Worm (Caenorhabditis elegans) whole organism, midembryonic: ENCODE measurements around the gene lgc-9.

ENCODE experiments used
- T22C8.4 ChIP-seq: fragments of 200-800 bp; sonication (Bioruptor generic); IDR thresholded peaks from 2 replicates; pipeline ENCODE4 v1.3.6; 2022; ENCODE audit warnings: missing genetic modification characterization, missing compliant biosample characterization
- cog-1 ChIP-seq: sonication (generic microtip); optimal IDR thresholded peaks from 2 replicates; lab custom pipeline; 2016; ENCODE audit warnings: missing genetic modification characterization, missing compliant biosample characterization
- flt-1 ChIP-seq: fragments of 200-800 bp; sonication (Bioruptor generic); IDR thresholded peaks from 2 replicates; pipeline ENCODE4 v1.3.6; 2022; ENCODE audit warnings: missing genetic modification characterization, missing compliant biosample characterization
- klf-2 ChIP-seq: fragments of 200-800 bp; sonication (Bioruptor generic); conservative IDR thresholded peaks from 2 replicates; pipeline ENCODE4 v1.3.6; 2022; ENCODE audit warnings: missing genetic modification reagents, missing genetic modification characterization, missing compliant biosample characterization
- med-1 ChIP-seq: sonication (generic microtip); optimal IDR thresholded peaks from 2 replicates; lab custom pipeline; 2017; ENCODE audit warnings: missing genetic modification characterization, mild to moderate bottlenecking, missing compliant biosample characterization, antibody characterized with exemption, missing genetic modification reagents; ENCODE audit not compliant: insufficient read depth
- ref-1 ChIP-seq: fragments of 200-800 bp; sonication (Bioruptor generic); conservative IDR thresholded peaks from 2 replicates; pipeline ENCODE4 v1.3.6; 2022; ENCODE audit warnings: missing genetic modification reagents, missing genetic modification characterization, missing compliant biosample characterization
- tab-1 ChIP-seq: fragments of 200-800 bp; sonication (Bioruptor generic); IDR thresholded peaks from 2 replicates; pipeline ENCODE4 v1.3.6; 2022; ENCODE audit warnings: missing genetic modification characterization, missing compliant biosample characterization
- ztf-23 ChIP-seq: fragments of 200-800 bp; sonication (Bioruptor generic); IDR thresholded peaks from 2 replicates; pipeline ENCODE4 v1.3.6; 2022; ENCODE audit warnings: missing genetic modification reagents, missing genetic modification characterization, missing compliant biosample characterization
- ztf-29 ChIP-seq: fragments of 200-800 bp; sonication (Bioruptor generic); IDR thresholded peaks from 2 replicates; pipeline ENCODE4 v1.3.6; 2022; ENCODE audit warnings: missing genetic modification reagents, missing genetic modification characterization, missing compliant biosample characterization

The lgc-9 gene

DNA sequence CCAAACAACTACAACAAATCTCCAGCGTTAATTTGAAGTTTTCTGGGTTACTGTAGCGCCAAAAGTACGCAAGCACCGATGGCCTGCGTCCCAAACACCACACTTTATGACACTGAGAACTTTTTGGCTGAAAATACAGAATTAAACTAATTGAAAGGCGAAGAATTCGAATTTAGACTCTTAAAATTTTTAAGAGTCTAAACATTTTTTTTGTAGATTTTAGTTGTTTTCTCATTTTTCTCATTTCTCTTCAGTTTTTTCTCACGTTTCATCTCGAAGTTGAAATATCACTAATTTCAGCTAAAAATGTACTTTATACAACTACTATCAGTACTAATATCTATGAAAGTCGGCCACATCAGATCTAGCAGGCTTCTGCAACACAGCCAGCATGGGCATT lies at the start of gene lgc-9:
Gene lgc-9 (plus strand): TSS at position 301 of the 400 bp plus-strand sequence.
- TF ChIP-seq ref-1 (GFP tag; lab: Robert Waterston, UW) (no peak), ztf-29 (GFP tag; lab: Robert Waterston, UW) (no peak), flt-1 (GFP tag; lab: Robert Waterston, UW) (no peak), T22C8.4 (no peak), ztf-23 (GFP tag; lab: Robert Waterston, UW) (no peak), klf-2 (GFP tag; lab: Robert Waterston, UW) (no peak), med-1 (GFP tag; lab: Kevin White, UChicago) (no peak), tab-1 (GFP tag; lab: Robert Waterston, UW) (no peak), cog-1 (tag; lab: Kevin White, UChicago) (no peak)

- TF ChIP-seq ref-1 (GFP tag; lab: Robert Waterston, UW): no peak
- no peak for TF ChIP-seq med-1 (GFP tag; lab: Kevin White, UChicago)
- TF ChIP-seq flt-1 (GFP tag; lab: Robert Waterston, UW): no peak
- no peak for TF ChIP-seq tab-1 (GFP tag; lab: Robert Waterston, UW)
- no peak for TF ChIP-seq ztf-29 (GFP tag; lab: Robert Waterston, UW)
- no peak for TF ChIP-seq klf-2 (GFP tag; lab: Robert Waterston, UW)
- TF ChIP-seq ztf-23 (GFP tag; lab: Robert Waterston, UW): no peak
These were observed 46.7 kb upstream of the lgc-9 start, which contains the start of gene vha-19 for ce11 chrIV:3368638-3369247. Gene vha-19 (plus strand): TSS chrIV:3369197.

ce11 chrIV:3373370-3373769 lies 42.1 kb upstream of the lgc-9 start:
- TF ChIP-seq flt-1 (GFP tag; lab: Robert Waterston, UW) (no peak), cog-1 (tag; lab: Kevin White, UChicago) (no peak), T22C8.4 (no peak), klf-2 (GFP tag; lab: Robert Waterston, UW) (no peak), med-1 (GFP tag; lab: Kevin White, UChicago) (no peak), ztf-23 (GFP tag; lab: Robert Waterston, UW) (no peak), ref-1 (GFP tag; lab: Robert Waterston, UW) (no peak), ztf-29 (GFP tag; lab: Robert Waterston, UW) (no peak), tab-1 (GFP tag; lab: Robert Waterston, UW) (no peak)

DNA sequence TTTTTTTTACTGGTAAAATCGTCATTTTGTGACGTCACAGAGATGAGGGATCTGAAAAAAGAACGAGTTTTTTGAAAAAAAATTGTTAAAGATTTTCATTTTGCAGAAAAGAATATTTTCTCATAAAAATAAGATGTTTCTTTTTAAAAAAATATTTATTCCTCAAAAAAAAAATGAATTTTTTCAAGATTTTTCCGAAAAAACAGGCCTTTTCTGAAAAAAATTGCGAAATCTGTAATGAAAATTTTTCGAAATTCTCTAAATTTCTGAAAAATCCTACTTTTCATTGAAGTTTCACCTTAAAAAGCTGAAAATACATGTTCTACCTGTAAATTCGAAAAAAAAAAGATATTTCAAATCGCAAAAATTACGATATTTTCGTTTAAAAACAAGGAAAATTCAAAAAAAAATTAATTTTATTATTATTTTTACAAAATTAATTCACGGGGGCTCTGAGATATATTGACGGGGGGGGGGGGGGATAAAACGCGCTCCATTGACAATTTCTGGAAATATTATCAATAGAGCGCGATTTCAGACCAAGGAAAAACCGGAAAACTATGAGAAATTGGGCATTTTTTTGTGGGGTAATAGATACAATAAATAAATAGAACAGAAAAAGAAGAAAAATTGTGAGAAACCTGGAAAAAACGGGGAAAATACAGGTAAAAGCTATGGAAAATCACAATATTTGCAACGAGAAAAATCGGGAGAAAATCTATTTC lies 37.2 kb upstream of the lgc-9 start, which contains the start of gene otub-4:
Gene otub-4 (minus strand): TSS at position 51 of the 725 bp plus-strand sequence.
- TF ChIP-seq klf-2 (GFP tag; lab: Robert Waterston, UW) (no peak), med-1 (GFP tag; lab: Kevin White, UChicago) (no peak), flt-1 (GFP tag; lab: Robert Waterston, UW) (no peak), ztf-23 (GFP tag; lab: Robert Waterston, UW) (no peak), cog-1 (tag; lab: Kevin White, UChicago) (no peak), ref-1 (GFP tag; lab: Robert Waterston, UW) (no peak), tab-1 (GFP tag; lab: Robert Waterston, UW) (no peak), T22C8.4 (no peak), ztf-29 (GFP tag; lab: Robert Waterston, UW) (no peak)

DNA sequence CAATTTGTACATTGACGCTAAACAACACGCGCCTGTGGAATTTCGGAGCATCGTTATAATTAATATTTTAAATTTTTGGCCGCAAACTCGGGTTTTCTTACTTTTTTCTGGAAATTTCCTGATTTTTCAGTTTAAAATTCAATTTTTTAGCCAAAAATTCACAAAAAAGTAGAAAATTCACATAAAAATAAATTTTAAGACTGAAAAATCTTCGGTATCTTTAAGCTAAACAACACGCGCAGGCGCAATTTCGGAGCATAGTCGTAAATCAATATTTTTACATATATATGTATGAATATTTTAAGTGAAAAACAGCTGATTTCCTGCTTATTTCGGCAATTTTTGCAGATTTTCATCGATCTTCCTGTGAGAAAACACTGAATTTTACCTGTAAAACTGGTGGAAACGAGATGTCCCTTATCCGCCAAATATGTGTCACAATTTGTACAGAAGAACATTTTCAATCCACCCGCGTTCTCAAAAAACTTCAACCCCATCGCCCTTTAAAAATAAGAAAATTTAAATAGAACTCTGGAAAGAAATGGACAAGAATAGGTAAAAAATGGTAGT lies 33.1 kb upstream of the lgc-9 start, which contains the start of gene B0546.3:
Gene B0546.3 (minus strand): TSS at position 504 of the 570 bp plus-strand sequence.
- TF ChIP-seq klf-2 (GFP tag; lab: Robert Waterston, UW): no peak
- no peak for TF ChIP-seq T22C8.4
- TF ChIP-seq flt-1 (GFP tag; lab: Robert Waterston, UW): no peak
- TF ChIP-seq ztf-29 (GFP tag; lab: Robert Waterston, UW): no peak
- no peak for TF ChIP-seq ztf-23 (GFP tag; lab: Robert Waterston, UW)
- TF ChIP-seq med-1 (GFP tag; lab: Kevin White, UChicago): no peak
- TF ChIP-seq tab-1 (GFP tag; lab: Robert Waterston, UW): no peak
- no peak for TF ChIP-seq cog-1 (tag; lab: Kevin White, UChicago)
- TF ChIP-seq ref-1 (GFP tag; lab: Robert Waterston, UW): no peak

- TF ChIP-seq ztf-29 (GFP tag; lab: Robert Waterston, UW) (no peak), flt-1 (GFP tag; lab: Robert Waterston, UW) (no peak), ztf-23 (GFP tag; lab: Robert Waterston, UW) (no peak), cog-1 (tag; lab: Kevin White, UChicago) (no peak), tab-1 (GFP tag; lab: Robert Waterston, UW) (no peak), T22C8.4 (no peak), klf-2 (GFP tag; lab: Robert Waterston, UW) (no peak), med-1 (GFP tag; lab: Kevin White, UChicago) (no peak), ref-1 (GFP tag; lab: Robert Waterston, UW) (no peak)
These were observed 32.3 kb upstream of the lgc-9 start for ce11 chrIV:3383203-3383602.

DNA sequence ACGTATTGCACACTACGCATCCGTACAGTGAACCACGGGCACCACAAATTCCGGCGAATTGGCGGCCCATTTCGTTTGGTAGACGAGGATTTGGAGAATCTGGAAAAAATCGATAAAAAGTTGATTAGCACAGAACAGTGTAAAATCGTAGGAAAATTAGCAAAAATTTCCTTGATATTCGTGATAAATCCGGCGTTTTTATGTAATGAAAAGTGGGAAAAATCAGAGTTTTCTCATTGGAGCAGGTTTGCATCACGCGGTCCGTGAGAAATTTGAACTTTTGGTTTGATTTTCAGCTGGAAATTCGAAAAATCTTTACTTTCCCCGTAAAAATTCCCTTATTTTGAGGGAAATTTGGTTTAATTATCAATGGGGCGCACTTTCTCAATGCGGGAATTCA lies 31.4 kb upstream of the lgc-9 start, which contains the start of gene B0546.4:
Gene B0546.4 (minus strand): TSS at position 101 of the 400 bp plus-strand sequence.
- TF ChIP-seq klf-2 (GFP tag; lab: Robert Waterston, UW) (no peak), tab-1 (GFP tag; lab: Robert Waterston, UW) (no peak), T22C8.4 (no peak), flt-1 (GFP tag; lab: Robert Waterston, UW) (no peak), ztf-23 (GFP tag; lab: Robert Waterston, UW) (no peak), ref-1 (GFP tag; lab: Robert Waterston, UW) (no peak), cog-1 (tag; lab: Kevin White, UChicago) (no peak), med-1 (GFP tag; lab: Kevin White, UChicago) (no peak), ztf-29 (GFP tag; lab: Robert Waterston, UW) (no peak)

DNA sequence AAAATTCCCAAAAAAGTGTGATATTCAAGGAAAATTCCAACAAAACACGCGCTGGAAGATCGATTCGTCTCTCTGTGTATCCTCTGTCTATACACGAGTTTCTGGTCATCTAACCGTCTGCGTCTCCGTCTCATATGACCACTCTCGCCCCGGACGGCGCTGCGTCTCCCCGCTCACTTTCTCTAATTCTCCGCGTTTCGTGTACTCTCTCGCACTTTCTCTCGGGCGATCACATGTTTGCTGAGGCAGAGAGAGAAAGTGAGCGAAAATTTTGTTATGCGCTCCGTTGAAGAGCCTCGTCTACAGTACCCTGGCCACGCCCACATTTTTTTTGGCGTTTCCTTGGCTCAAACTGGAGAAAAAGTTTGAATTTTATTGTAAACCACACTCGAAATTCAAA lies 30.9 kb upstream of the lgc-9 start:
- TF ChIP-seq cog-1 (tag; lab: Kevin White, UChicago): peak; percentile 62
- no peak for TF ChIP-seq flt-1 (GFP tag; lab: Robert Waterston, UW)
